Worm (Caenorhabditis elegans) whole organism, late embryonic: ENCODE measurements around the gene gadr-3.
A peak's percentile ranks its signal among the peaks of the same experiment; 100 is the strongest.

Experiments used
- C08G9.2 ChIP-seq: sonication (generic microtip); optimal IDR thresholded peaks from 2 replicates; lab custom pipeline; 2016; ENCODE audit warnings: mild to moderate bottlenecking, missing genetic modification characterization, moderate library complexity, missing compliant biosample characterization
- F13H6.1 ChIP-seq: sonication (generic microtip); optimal IDR thresholded peaks from 2 replicates; lab custom pipeline; 2016; ENCODE audit warnings: missing genetic modification characterization, missing compliant biosample characterization
- K02D7.2 ChIP-seq: sonication (generic microtip); optimal IDR thresholded peaks from 2 replicates; lab custom pipeline; 2017; ENCODE audit warnings: mild to moderate bottlenecking, missing genetic modification characterization, missing compliant biosample characterization
- T23F11.4 ChIP-seq: fragments of 200-800 bp; sonication (Bioruptor generic); optimal IDR thresholded peaks from 2 replicates; lab custom pipeline; 2018; ENCODE audit warnings: mild to moderate bottlenecking, missing genetic modification characterization, missing compliant biosample characterization
- ama-1 ChIP-seq: fragments of 150-350 bp; optimal IDR thresholded peaks from 2 replicates; lab custom pipeline; 2014
- ceh-18 ChIP-seq: sonication (generic microtip); optimal IDR thresholded peaks from 2 replicates; lab custom pipeline; 2016; ENCODE audit warnings: missing genetic modification characterization, missing compliant biosample characterization
- ceh-30 ChIP-seq: fragments of 150-350 bp; optimal IDR thresholded peaks from 2 replicates; lab custom pipeline; 2014; ENCODE audit warnings: missing biosample characterization, missing genetic modification characterization
- ceh-34 ChIP-seq: sonication (generic microtip); optimal IDR thresholded peaks from 2 replicates; lab custom pipeline; 2016; ENCODE audit warnings: mild to moderate bottlenecking, missing genetic modification characterization, missing compliant biosample characterization
- ceh-45 ChIP-seq: fragments of 200-800 bp; sonication (Bioruptor generic); IDR thresholded peaks from 2 replicates; pipeline ENCODE4 v1.3.6; 2022; ENCODE audit warnings: missing genetic modification reagents, missing genetic modification characterization, missing compliant biosample characterization
- ceh-48 ChIP-seq: sonication (generic microtip); optimal IDR thresholded peaks from 2 replicates; lab custom pipeline; 2016; ENCODE audit warnings: missing genetic modification characterization, inconsistent platforms, missing compliant biosample characterization
- ceh-9 ChIP-seq: sonication (generic microtip); optimal IDR thresholded peaks from 2 replicates; lab custom pipeline; 2016; ENCODE audit warnings: mild to moderate bottlenecking, missing genetic modification characterization, inconsistent platforms, missing compliant biosample characterization
- che-1 ChIP-seq: sonication (generic microtip); optimal IDR thresholded peaks from 2 replicates; lab custom pipeline; 2016; ENCODE audit warnings: mild to moderate bottlenecking, missing genetic modification characterization, missing compliant biosample characterization
- fkh-10 ChIP-seq: fragments of 150-350 bp; optimal IDR thresholded peaks from 2 replicates; lab custom pipeline; 2014; ENCODE audit warnings: missing biosample characterization, missing genetic modification reagents, missing genetic modification characterization
- fkh-6 ChIP-seq: sonication (generic microtip); optimal IDR thresholded peaks from 2 replicates; lab custom pipeline; 2016; ENCODE audit warnings: missing genetic modification characterization, missing compliant biosample characterization
- hlh-13 ChIP-seq: fragments of 200-800 bp; sonication (Bioruptor generic); optimal IDR thresholded peaks from 2 replicates; lab custom pipeline; 2018; ENCODE audit warnings: mild to moderate bottlenecking, missing genetic modification characterization, missing compliant biosample characterization
- hlh-15 ChIP-seq: sonication (generic microtip); optimal IDR thresholded peaks from 2 replicates; lab custom pipeline; 2016; ENCODE audit warnings: missing genetic modification characterization, missing compliant biosample characterization
- hlh-6 ChIP-seq: sonication (generic microtip); optimal IDR thresholded peaks from 2 replicates; lab custom pipeline; 2016; ENCODE audit warnings: missing genotype, missing genetic modification characterization, missing compliant biosample characterization
- lin-11 ChIP-seq: fragments of 200-800 bp; sonication (Bioruptor generic); optimal IDR thresholded peaks from 2 replicates; lab custom pipeline; 2018; ENCODE audit warnings: mild to moderate bottlenecking, missing genetic modification characterization, missing compliant biosample characterization
- nhr-11 ChIP-seq: fragments of 150-350 bp; optimal IDR thresholded peaks from 2 replicates; lab custom pipeline; 2014; ENCODE audit warnings: missing biosample characterization, missing genetic modification characterization
- nhr-232 ChIP-seq: sonication (generic microtip); optimal IDR thresholded peaks from 2 replicates; lab custom pipeline; 2016; ENCODE audit warnings: missing genetic modification characterization, missing compliant biosample characterization
- npax-4 ChIP-seq: sonication (generic microtip); optimal IDR thresholded peaks from 2 replicates; lab custom pipeline; 2016; ENCODE audit warnings: missing genetic modification characterization, missing compliant biosample characterization
- odd-2 ChIP-seq: sonication (generic microtip); optimal IDR thresholded peaks from 2 replicates; lab custom pipeline; 2017; ENCODE audit warnings: antibody characterized with exemption, mild to moderate bottlenecking, missing genetic modification characterization, missing compliant biosample characterization
- pag-3 ChIP-seq: sonication (generic microtip); optimal IDR thresholded peaks from 2 replicates; lab custom pipeline; 2016; ENCODE audit warnings: missing compliant biosample characterization, missing genetic modification characterization, borderline replicate concordance
- pat-9 ChIP-seq: fragments of 200-800 bp; sonication (Bioruptor generic); optimal IDR thresholded peaks from 2 replicates; lab custom pipeline; 2018; ENCODE audit warnings: mild to moderate bottlenecking, missing genetic modification characterization, moderate library complexity, missing compliant biosample characterization
- pqm-1 ChIP-seq: sonication (generic microtip); optimal IDR thresholded peaks from 2 replicates; lab custom pipeline; 2016; ENCODE audit warnings: missing genetic modification characterization, missing compliant biosample characterization
- rnt-1 ChIP-seq: sonication (generic microtip); optimal IDR thresholded peaks from 2 replicates; lab custom pipeline; 2016; ENCODE audit warnings: missing genetic modification characterization, missing compliant biosample characterization
- sdc-2 ChIP-seq: sonication (generic microtip); optimal IDR thresholded peaks from 2 replicates; lab custom pipeline; 2016; ENCODE audit warnings: missing genotype, missing genetic modification characterization, missing compliant biosample characterization
- tbx-2 ChIP-seq: sonication (generic microtip); optimal IDR thresholded peaks from 2 replicates; lab custom pipeline; 2016; ENCODE audit warnings: missing genetic modification characterization, missing compliant biosample characterization
- tbx-7 ChIP-seq: sonication (generic microtip); optimal IDR thresholded peaks from 2 replicates; lab custom pipeline; 2016; ENCODE audit warnings: missing genotype, missing genetic modification characterization, missing compliant biosample characterization
- ttx-3 ChIP-seq: sonication (generic microtip); optimal IDR thresholded peaks from 2 replicates; lab custom pipeline; 2016; ENCODE audit warnings: missing genetic modification reagents, missing genetic modification characterization, missing compliant biosample characterization
- unc-3 ChIP-seq, 2 experiments: fragments of 200-800 bp in 1 of 2; sonication (Bioruptor generic) in 1 of 2; sonication (generic microtip) in 1 of 2; conservative IDR thresholded peaks in 1 of 2; optimal IDR thresholded peaks in 1 of 2; 2 replicates each; pipeline versions ENCODE4 v1.3.6 to Lab custom; 2016 to 2022; ENCODE audit warnings: missing compliant biosample characterization in 2 of 2, missing genetic modification characterization in 2 of 2, missing genetic modification reagents in 1 of 2
- unc-42 ChIP-seq: sonication (generic microtip); optimal IDR thresholded peaks from 2 replicates; lab custom pipeline; 2016; ENCODE audit warnings: missing genotype, missing genetic modification characterization, missing compliant biosample characterization
- unc-55 ChIP-seq: sonication (generic microtip); optimal IDR thresholded peaks from 2 replicates; lab custom pipeline; 2017; ENCODE audit warnings: missing biosample characterization, missing genetic modification reagents, missing genetic modification characterization
- zip-5 ChIP-seq: sonication (generic microtip); optimal IDR thresholded peaks from 2 replicates; lab custom pipeline; 2016; ENCODE audit warnings: missing genetic modification characterization, missing compliant biosample characterization

The gadr-3 gene

ce11 chrIII:6285890-6286289 lies at the start of gene gadr-3:
TSS of gene gadr-3 (minus strand) at chrIII:6285990.
- no peak for TF ChIP-seq odd-2 (tag; lab: Kevin White, UChicago)
- no peak for TF ChIP-seq tbx-2 (tag; lab: Kevin White, UChicago)
- no peak for TF ChIP-seq unc-55 (GFP tag; lab: Kevin White, UChicago)
- TF ChIP-seq pag-3 (tag; lab: Kevin White, UChicago), result no peak
- TF ChIP-seq ceh-34 (tag; lab: Kevin White, UChicago), result no peak
- no peak for TF ChIP-seq lin-11
- no peak for TF ChIP-seq unc-3 (GFP tag; conservative IDR thresholded peaks at IDR 0.05; lab: Robert Waterston, UW)
- TF ChIP-seq unc-3 (tag; optimal IDR thresholded peaks at IDR 0.05; lab: Kevin White, UChicago), result no peak
- TF ChIP-seq F13H6.1 (tag; lab: Kevin White, UChicago), result no peak
- TF ChIP-seq ceh-30, result no peak
- TF ChIP-seq C08G9.2 (tag; lab: Kevin White, UChicago), result no peak
- TF ChIP-seq tbx-7 (tag; lab: Kevin White, UChicago), result no peak
- no peak for TF ChIP-seq fkh-10 (GFP tag; lab: Kevin White, UChicago)
- TF ChIP-seq ceh-48 (tag; lab: Kevin White, UChicago), result no peak
- no peak for TF ChIP-seq che-1 (tag; lab: Kevin White, UChicago)
- TF ChIP-seq nhr-11 (tag; lab: Kevin White, UChicago), result no peak

ce11 chrIII:6334364-6334763 lies 48.6 kb upstream of the gadr-3 start:
- TF ChIP-seq T23F11.4 (GFP tag; lab: Kevin White, UChicago) (no peak), npax-4 (tag; lab: Kevin White, UChicago) (no peak), K02D7.2 (no peak), unc-42 (tag; lab: Kevin White, UChicago) (peak; percentile 58), odd-2 (tag; lab: Kevin White, UChicago) (no peak), ceh-30 (no peak), ama-1 (lab: Kevin White, UChicago) (no peak)

- no peak for TF ChIP-seq hlh-15 (tag; lab: Kevin White, UChicago)
- no peak for TF ChIP-seq zip-5 (tag; lab: Kevin White, UChicago)
- no peak for TF ChIP-seq pat-9 (tag; lab: Kevin White, UChicago)
- TF ChIP-seq unc-42 (tag; lab: Kevin White, UChicago), result peak; percentile 22
- TF ChIP-seq, all 69 proteins: peak for 1
Observed at ce11 chrIII:6331211-6331782, 45.5 kb upstream of the gadr-3 start, which contains the start of gene C56G2.4. TSS of gene C56G2.4 (plus strand) at chrIII:6331732.

ce11 chrIII:6324139-6324538 lies 38.3 kb upstream of the gadr-3 start, which contains the start of gene C56G2.5:
TSS of gene C56G2.5 (minus strand) at chrIII:6324239.
- TF ChIP-seq zip-5 (tag; lab: Kevin White, UChicago), result no peak
- TF ChIP-seq fkh-10 (GFP tag; lab: Kevin White, UChicago), result no peak
- TF ChIP-seq sdc-2 (tag; lab: Kevin White, UChicago), result no peak
- TF ChIP-seq ceh-9 (tag; lab: Kevin White, UChicago), result no peak
- no peak for TF ChIP-seq ceh-30
- no peak for TF ChIP-seq ceh-18 (tag; lab: Kevin White, UChicago)
- TF ChIP-seq rnt-1, result no peak
- no peak for TF ChIP-seq pqm-1 (tag; lab: Kevin White, UChicago)
- TF ChIP-seq tbx-7 (tag; lab: Kevin White, UChicago), result no peak
- TF ChIP-seq ceh-45, result no peak
- no peak for TF ChIP-seq ama-1 (lab: Kevin White, UChicago)
- TF ChIP-seq ttx-3, result no peak
- TF ChIP-seq hlh-6, result no peak
- TF ChIP-seq npax-4 (tag; lab: Kevin White, UChicago), result no peak
- TF ChIP-seq fkh-6 (tag; lab: Kevin White, UChicago), result no peak
- no peak for TF ChIP-seq pat-9 (tag; lab: Kevin White, UChicago)
- TF ChIP-seq nhr-232 (tag; lab: Kevin White, UChicago), result no peak
- no peak for TF ChIP-seq unc-3 (GFP tag; conservative IDR thresholded peaks at IDR 0.05; lab: Robert Waterston, UW)
- no peak for TF ChIP-seq unc-3 (tag; optimal IDR thresholded peaks at IDR 0.05; lab: Kevin White, UChicago)
- TF ChIP-seq hlh-13 (GFP tag; lab: Kevin White, UChicago), result no peak
